Fruit fly (Drosophila melanogaster) whole organism, embryonic: ENCODE data around the gene twf.

ENCODE experiments used
- Blimp-1 ChIP-seq: fragments of 200-800 bp; sonication (Bioruptor generic); optimal IDR thresholded peaks from 3 replicates; lab custom pipeline; 2018; ENCODE audit warnings: missing biosample characterization, missing genetic modification characterization, mild to moderate bottlenecking, moderate library complexity, missing genetic modification reagents
- Bteb2 ChIP-seq: fragments of 200-800 bp; sonication (Bioruptor generic); optimal IDR thresholded peaks from 2 replicates; lab custom pipeline; 2016; ENCODE audit warnings: missing biosample characterization, missing genetic modification characterization
- CG10147 ChIP-seq: fragments of 200-800 bp; sonication (Bioruptor generic); optimal IDR thresholded peaks from 2 replicates; lab custom pipeline; 2019; ENCODE audit warnings: missing biosample characterization, mild to moderate bottlenecking, missing genetic modification characterization, moderate library complexity
- CG12299 ChIP-seq: fragments of 200-800 bp; sonication (Bioruptor generic); optimal IDR thresholded peaks from 2 replicates; lab custom pipeline; 2018; ENCODE audit warnings: missing biosample characterization, mild to moderate bottlenecking, missing genetic modification characterization
- CG12769 ChIP-seq: fragments of 200-800 bp; sonication (Bioruptor generic); optimal IDR thresholded peaks from 2 replicates; lab custom pipeline; 2019; ENCODE audit warnings: missing biosample characterization, mild to moderate bottlenecking, missing genetic modification characterization, moderate library complexity
- CG15601 ChIP-seq: fragments of 200-800 bp; sonication (Bioruptor generic); optimal IDR thresholded peaks from 3 replicates; lab custom pipeline; 2019; ENCODE audit warnings: missing biosample characterization, mild to moderate bottlenecking, missing genetic modification characterization, moderate library complexity
- CG1792 ChIP-seq: fragments of 200-800 bp; sonication (Bioruptor generic); optimal IDR thresholded peaks from 2 replicates; lab custom pipeline; 2016; ENCODE audit warnings: missing biosample characterization, missing genetic modification characterization
- CG2202 ChIP-seq: fragments of 200-800 bp; sonication (Bioruptor generic); optimal IDR thresholded peaks from 2 replicates; lab custom pipeline; 2018; ENCODE audit warnings: missing biosample characterization, mild to moderate bottlenecking, missing genetic modification characterization
- CG4328 ChIP-seq: fragments of 200-800 bp; sonication (Bioruptor generic); optimal IDR thresholded peaks from 3 replicates; lab custom pipeline; 2017; ENCODE audit warnings: missing biosample characterization, missing genetic modification reagents, missing genetic modification characterization
- CG4617 ChIP-seq: fragments of 200-800 bp; sonication (Bioruptor generic); optimal IDR thresholded peaks from 3 replicates; lab custom pipeline; 2016; ENCODE audit warnings: missing biosample characterization, missing genetic modification characterization, borderline replicate concordance
- CG5245 ChIP-seq: fragments of 200-800 bp; sonication (Bioruptor generic); optimal IDR thresholded peaks from 3 replicates; lab custom pipeline; 2016; ENCODE audit warnings: missing biosample characterization, missing genetic modification characterization
- CG6689 ChIP-seq: fragments of 200-800 bp; sonication (Bioruptor generic); IDR thresholded peaks from 2 replicates; pipeline ENCODE4 v1.3.6; 2022; ENCODE audit warnings: missing biosample characterization, missing genetic modification characterization
- CG6854 ChIP-seq: fragments of 200-800 bp; sonication (Bioruptor generic); optimal IDR thresholded peaks from 3 replicates; lab custom pipeline; 2017; ENCODE audit warnings: missing biosample characterization, mild to moderate bottlenecking, missing genetic modification characterization
- CG8089 ChIP-seq: fragments of 200-800 bp; sonication (Bioruptor generic); optimal IDR thresholded peaks from 3 replicates; lab custom pipeline; 2016; ENCODE audit warnings: missing biosample characterization, missing genetic modification characterization
- CG9437 ChIP-seq: fragments of 200-800 bp; sonication (Bioruptor generic); optimal IDR thresholded peaks from 2 replicates; lab custom pipeline; 2018; ENCODE audit warnings: missing biosample characterization, mild to moderate bottlenecking, missing genetic modification characterization
- Doc2 ChIP-seq: fragments of 200-800 bp; sonication (Bioruptor generic); IDR thresholded peaks from 2 replicates; pipeline ENCODE4 v1.3.6; 2022; ENCODE audit warnings: missing biosample characterization, missing genetic modification characterization
- ERR ChIP-seq: fragments of 200-800 bp; sonication (Bioruptor generic); optimal IDR thresholded peaks from 2 replicates; lab custom pipeline; 2016; ENCODE audit warnings: missing biosample characterization, missing genetic modification characterization
- HLH3B ChIP-seq: fragments of 200-800 bp; sonication (Bioruptor generic); IDR thresholded peaks from 2 replicates; pipeline ENCODE4 v1.3.6; 2022; ENCODE audit warnings: missing biosample characterization, missing genetic modification characterization
- Hand ChIP-seq: fragments of 200-800 bp; sonication (Bioruptor generic); optimal IDR thresholded peaks from 2 replicates; lab custom pipeline; 2017; ENCODE audit warnings: mild to moderate bottlenecking, missing biosample characterization, missing genetic modification reagents, missing genetic modification characterization
- HmgZ ChIP-seq: fragments of 200-800 bp; sonication (Bioruptor generic); optimal IDR thresholded peaks from 2 replicates; lab custom pipeline; 2018; ENCODE audit warnings: missing biosample characterization, mild to moderate bottlenecking, missing genetic modification characterization
- Max ChIP-seq: fragments of 200-800 bp; sonication (Bioruptor generic); optimal IDR thresholded peaks from 2 replicates; lab custom pipeline; 2016; ENCODE audit warnings: missing biosample characterization, mild to moderate bottlenecking, missing genetic modification characterization
- Mes4 ChIP-seq: fragments of 200-800 bp; sonication (Bioruptor generic); optimal IDR thresholded peaks from 2 replicates; lab custom pipeline; 2016; ENCODE audit warnings: missing biosample characterization, missing genetic modification characterization
- NK7.1 ChIP-seq: fragments of 200-800 bp; sonication (Bioruptor generic); optimal IDR thresholded peaks from 3 replicates; lab custom pipeline; 2016; ENCODE audit warnings: missing biosample characterization, missing genetic modification characterization
- Nf-YA ChIP-seq: fragments of 200-800 bp; sonication (Bioruptor generic); IDR thresholded peaks from 2 replicates; pipeline ENCODE4 v1.3.6; 2022; ENCODE audit warnings: missing biosample characterization, missing genetic modification characterization
- Optix ChIP-seq: fragments of 200-800 bp; sonication (Bioruptor generic); IDR thresholded peaks from 3 replicates; pipeline ENCODE4 v1.3.6; 2022; ENCODE audit warnings: missing biosample characterization, missing genetic modification characterization
- Rx ChIP-seq: fragments of 200-800 bp; sonication (Bioruptor generic); IDR thresholded peaks from 2 replicates; pipeline ENCODE4 v1.3.6; 2022; ENCODE audit warnings: missing biosample characterization, missing genetic modification characterization
- Ssrp ChIP-seq: fragments of 200-800 bp; sonication (Bioruptor generic); optimal IDR thresholded peaks from 2 replicates; lab custom pipeline; 2018; ENCODE audit warnings: missing biosample characterization, mild to moderate bottlenecking, missing genetic modification characterization, moderate library complexity
- Trl ChIP-seq, 3 experiments: fragments of >200 bp in 2 of 3; fragments of 200-800 bp in 1 of 3; sonication (Bioruptor generic) in 1 of 3; optimal IDR thresholded peaks; 2 replicates in 1 of 3; 3 replicates in 2 of 3; lab custom pipeline; 2016 to 2017; ENCODE audit warnings: missing biosample characterization in 1 of 3, missing genetic modification characterization in 1 of 3
- Usf ChIP-seq: fragments of 200-800 bp; sonication (Bioruptor generic); optimal IDR thresholded peaks from 2 replicates; lab custom pipeline; 2017; ENCODE audit warnings: missing genotype, missing biosample characterization, missing genetic modification characterization
- YL-1 ChIP-seq: fragments of 200-800 bp; sonication (Bioruptor generic); optimal IDR thresholded peaks from 3 replicates; lab custom pipeline; 2017; ENCODE audit warnings: missing biosample characterization, mild to moderate bottlenecking, missing genetic modification characterization
- ab ChIP-seq: fragments of 200-800 bp; sonication (Bioruptor generic); optimal IDR thresholded peaks from 2 replicates; lab custom pipeline; 2016; ENCODE audit warnings: missing biosample characterization, missing genetic modification characterization
- corto ChIP-seq: fragments of 200-800 bp; sonication (Bioruptor generic); optimal IDR thresholded peaks from 2 replicates; lab custom pipeline; 2016; ENCODE audit warnings: missing biosample characterization, mild to moderate bottlenecking, missing genetic modification characterization, moderate library complexity
- crc ChIP-seq: fragments of 200-800 bp; sonication (Bioruptor generic); optimal IDR thresholded peaks from 2 replicates; lab custom pipeline; 2016; ENCODE audit warnings: missing biosample characterization, missing genetic modification characterization
- crol ChIP-seq: fragments of 200-800 bp; sonication (Bioruptor generic); IDR thresholded peaks from 2 replicates; pipeline ENCODE4 v1.3.6; 2022; ENCODE audit warnings: missing biosample characterization, missing genetic modification characterization
- cwo ChIP-seq: fragments of 200-800 bp; sonication (Bioruptor generic); optimal IDR thresholded peaks from 3 replicates; lab custom pipeline; 2017; ENCODE audit warnings: missing biosample characterization, missing genetic modification characterization, mild to moderate bottlenecking, moderate library complexity, missing genetic modification reagents
- dan ChIP-seq: fragments of 200-800 bp; sonication (Bioruptor generic); IDR thresholded peaks from 2 replicates; pipeline ENCODE4 v1.3.6; 2022; ENCODE audit warnings: missing biosample characterization, missing genetic modification characterization
- dmrt99B ChIP-seq: fragments of 200-800 bp; sonication (Bioruptor generic); optimal IDR thresholded peaks from 2 replicates; lab custom pipeline; 2018; ENCODE audit warnings: missing biosample characterization, mild to moderate bottlenecking, missing genetic modification characterization, moderate library complexity
- esg ChIP-seq: fragments of 200-800 bp; sonication (Bioruptor generic); conservative IDR thresholded peaks from 2 replicates; pipeline ENCODE4 v1.3.6; 2022; ENCODE audit warnings: missing biosample characterization, missing genetic modification characterization
- ftz-f1 ChIP-seq: fragments of 200-800 bp; sonication (Bioruptor generic); optimal IDR thresholded peaks from 2 replicates; lab custom pipeline; 2016; ENCODE audit warnings: missing biosample characterization, missing genetic modification characterization
- gro ChIP-seq: fragments of 200-800 bp; sonication (Bioruptor generic); optimal IDR thresholded peaks from 2 replicates; lab custom pipeline; 2016; ENCODE audit warnings: missing biosample characterization, missing genetic modification characterization
- mam ChIP-seq: fragments of 200-800 bp; sonication (Bioruptor generic); optimal IDR thresholded peaks from 3 replicates; lab custom pipeline; 2016; ENCODE audit warnings: missing biosample characterization, missing genetic modification characterization
- oc ChIP-seq: fragments of 200-800 bp; sonication (Bioruptor generic); optimal IDR thresholded peaks from 2 replicates; lab custom pipeline; 2018; ENCODE audit warnings: missing biosample characterization, mild to moderate bottlenecking, missing genetic modification characterization, moderate library complexity
- row ChIP-seq: fragments of 200-800 bp; sonication (Bioruptor generic); IDR thresholded peaks from 3 replicates; pipeline ENCODE4 v1.3.6; 2022; ENCODE audit warnings: missing biosample characterization, missing genetic modification characterization
- scrt ChIP-seq: fragments of 200-800 bp; sonication (Bioruptor generic); optimal IDR thresholded peaks from 2 replicates; lab custom pipeline; 2018; ENCODE audit warnings: missing biosample characterization, mild to moderate bottlenecking, missing genetic modification characterization, moderate library complexity
- sens-2 ChIP-seq: fragments of 200-800 bp; sonication (Bioruptor generic); IDR thresholded peaks from 2 replicates; pipeline ENCODE4 v1.3.6; 2022; ENCODE audit warnings: missing biosample characterization, missing genetic modification characterization
- tup ChIP-seq: fragments of 200-800 bp; sonication (Bioruptor generic); optimal IDR thresholded peaks from 2 replicates; lab custom pipeline; 2016; ENCODE audit warnings: missing biosample characterization, mild to moderate bottlenecking, missing genetic modification characterization, moderate library complexity
- tx ChIP-seq: fragments of 200-800 bp; sonication (Bioruptor generic); optimal IDR thresholded peaks from 2 replicates; lab custom pipeline; 2016; ENCODE audit warnings: missing biosample characterization, missing genetic modification characterization
- zen2 ChIP-seq: fragments of 200-800 bp; sonication (Bioruptor generic); IDR thresholded peaks from 3 replicates; pipeline ENCODE4 v1.3.6; 2022; ENCODE audit warnings: missing biosample characterization, missing genetic modification characterization; ENCODE audit not compliant: partially characterized antibody
- zfh2 ChIP-seq: fragments of 200-800 bp; sonication (Bioruptor generic); optimal IDR thresholded peaks from 2 replicates; lab custom pipeline; 2016; ENCODE audit warnings: missing biosample characterization, missing genetic modification characterization

The twf gene

dm6 chr3R:14108158-14108921 lies 14.1 kb upstream of the twf start, which contains the start of gene CG12402 (continued):
- TF ChIP-seq Optix (GFP tag; lab: Robert Waterston, UW): peak; percentile 70
- peak; percentile 24 for TF ChIP-seq gro (GFP tag; lab: Kevin White, UChicago)
- TF ChIP-seq cwo (GFP tag; lab: Kevin White, UChicago): peak; percentile 75
- TF ChIP-seq ftz-f1 (GFP tag; lab: Kevin White, UChicago): peak; percentile 99
- TF ChIP-seq crol (GFP tag; lab: Robert Waterston, UW): peak; percentile 98
- TF ChIP-seq Hand (GFP tag; lab: Kevin White, UChicago): peak; percentile 29
- TF ChIP-seq Nf-YA (GFP tag; lab: Robert Waterston, UW): peak; percentile 75
- peak; percentile 81 for TF ChIP-seq Ssrp (tag; lab: Kevin White, UChicago)
- peak; percentile 42; the same call in 2 of the 3 replicates for TF ChIP-seq zen2 (GFP tag; lab: Robert Waterston, UW)
- peak; percentile 56 for TF ChIP-seq Max (GFP tag; lab: Kevin White, UChicago)
- peak; percentile 94 for TF ChIP-seq row (GFP tag; lab: Robert Waterston, UW)
- peak; percentile 68 for TF ChIP-seq CG6854 (GFP tag; lab: Kevin White, UChicago)
- TF ChIP-seq CG4328 (GFP tag; lab: Kevin White, UChicago): peak; percentile 57
- peak; percentile 9 for TF ChIP-seq Bteb2
- peak; percentile 89 for TF ChIP-seq CG6689
- TF ChIP-seq Mes4 (GFP tag; lab: Kevin White, UChicago): peak; percentile 56
- peak; percentile 74 for TF ChIP-seq Rx (GFP tag; lab: Robert Waterston, UW)
- TF ChIP-seq tup (GFP tag; lab: Kevin White, UChicago): peak; percentile 45
- no peak for TF ChIP-seq Usf (GFP tag; lab: Kevin White, UChicago)
- TF ChIP-seq CG9437 (GFP tag; lab: Kevin White, UChicago): peak; percentile 63
- peak; percentile 73 for TF ChIP-seq HmgZ
- no peak for TF ChIP-seq corto (GFP tag; lab: Kevin White, UChicago)
- peak; percentile 28 for TF ChIP-seq ab (GFP tag; lab: Kevin White, UChicago)
- peak; percentile 27 for TF ChIP-seq crc (GFP tag; lab: Kevin White, UChicago)
- TF ChIP-seq zfh2 (GFP tag; lab: Kevin White, UChicago): no peak
- TF ChIP-seq sens-2 (GFP tag; lab: Robert Waterston, UW): peak; percentile 76; the same call in 1 of the 2 replicates
- TF ChIP-seq CG4617 (GFP tag; lab: Kevin White, UChicago): peak; percentile 32
- TF ChIP-seq NK7.1 (GFP tag; lab: Kevin White, UChicago): peak; percentile 11
- TF ChIP-seq CG10147 (GFP tag; lab: Kevin White, UChicago): peak; percentile 70
- TF ChIP-seq CG12769 (tag; lab: Kevin White, UChicago): peak; percentile 89
- TF ChIP-seq Doc2: no peak
- peak; percentile 82 for TF ChIP-seq Blimp-1 (GFP tag; lab: Kevin White, UChicago)
- no peak for TF ChIP-seq YL-1 (GFP tag; lab: Kevin White, UChicago)
- TF ChIP-seq dan (GFP tag; lab: Robert Waterston, UW): no peak
- TF ChIP-seq Trl (optimal IDR thresholded peaks at IDR 0.05; lab: Kevin White, UChicago): peak; percentile 94 to 96
- peak; percentile 87 for TF ChIP-seq Trl (GFP tag; optimal IDR thresholded peaks at IDR 0.05; lab: Kevin White, UChicago)
- peak; percentile 47 for TF ChIP-seq ERR (GFP tag; lab: Kevin White, UChicago)
- peak; percentile 51 for TF ChIP-seq CG1792 (GFP tag; lab: Kevin White, UChicago)
- TF ChIP-seq oc: peak; percentile 70
- peak; percentile 64 for TF ChIP-seq CG2202 (tag; lab: Kevin White, UChicago)
- peak; percentile 58 for TF ChIP-seq CG15601 (tag; lab: Kevin White, UChicago)
- peak; percentile 87 for TF ChIP-seq esg
- peak; percentile 74 for TF ChIP-seq CG12299
- TF ChIP-seq CG5245 (GFP tag; lab: Kevin White, UChicago): peak; percentile 79
- peak; percentile 59 for TF ChIP-seq mam (GFP tag; lab: Kevin White, UChicago)
- TF ChIP-seq tx (GFP tag; lab: Kevin White, UChicago): no peak
- peak; percentile 61 for TF ChIP-seq CG8089 (GFP tag; lab: Kevin White, UChicago)
- TF ChIP-seq dmrt99B (tag; lab: Kevin White, UChicago): peak; percentile 92
- TF ChIP-seq scrt (GFP tag; lab: Kevin White, UChicago): peak; percentile 64
- TF ChIP-seq HLH3B (GFP tag; lab: Robert Waterston, UW): peak; percentile 77
